Worm (Caenorhabditis elegans) whole organism, L3 larva: ENCODE results near the gene nfm-1.

ENCODE experiments used
- R02D3.7 ChIP-seq: fragments of 150-350 bp; optimal IDR thresholded peaks from 2 replicates; lab custom pipeline; 2014; ENCODE audit warnings: missing biosample characterization, missing genetic modification characterization
- aly-2 ChIP-seq: fragments of 150-350 bp; optimal IDR thresholded peaks from 2 replicates; lab custom pipeline; 2014; ENCODE audit warnings: missing biosample characterization, missing genetic modification characterization
- ama-1 ChIP-seq: fragments of 150-350 bp; optimal IDR thresholded peaks from 2 replicates; lab custom pipeline; 2018
- ceh-16 ChIP-seq: sonication (generic microtip); optimal IDR thresholded peaks from 2 replicates; lab custom pipeline; 2017; ENCODE audit warnings: missing biosample characterization, missing genetic modification characterization
- ceh-28 ChIP-seq: fragments of 150-350 bp; optimal IDR thresholded peaks from 2 replicates; lab custom pipeline; 2014; ENCODE audit warnings: missing biosample characterization, missing genetic modification reagents, missing genetic modification characterization
- ceh-82 ChIP-seq: fragments of 150-350 bp; optimal IDR thresholded peaks from 2 replicates; lab custom pipeline; 2014; ENCODE audit warnings: missing biosample characterization, missing genetic modification characterization
- ceh-9 ChIP-seq: sonication (generic microtip); optimal IDR thresholded peaks from 2 replicates; lab custom pipeline; 2018; ENCODE audit warnings: missing biosample characterization, missing genetic modification characterization
- daf-12 ChIP-seq: fragments of 150-350 bp; optimal IDR thresholded peaks from 2 replicates; lab custom pipeline; 2014; ENCODE audit warnings: missing biosample characterization, missing genetic modification reagents, missing genetic modification characterization
- egl-27 ChIP-seq: sonication (generic microtip); optimal IDR thresholded peaks from 4 replicates; lab custom pipeline; 2017; ENCODE audit warnings: missing biosample characterization, missing genetic modification reagents, missing genetic modification characterization
- egl-5 ChIP-seq: fragments of 150-350 bp; optimal IDR thresholded peaks from 2 replicates; lab custom pipeline; 2017; ENCODE audit warnings: missing biosample characterization, missing genetic modification reagents, missing genetic modification characterization, inconsistent platforms
- elt-1 ChIP-seq: fragments of 150-350 bp; optimal IDR thresholded peaks from 2 replicates; lab custom pipeline; 2014; ENCODE audit warnings: missing biosample characterization, missing genetic modification characterization
- elt-2 ChIP-seq: sonication (generic microtip); optimal IDR thresholded peaks from 2 replicates; lab custom pipeline; 2016; ENCODE audit warnings: missing genetic modification reagents, mild to moderate bottlenecking, missing genetic modification characterization, missing compliant biosample characterization
- elt-3 ChIP-seq, 3 experiments: fragments of 150-350 bp in 1 of 3; sonication (generic microtip) in 2 of 3; optimal IDR thresholded peaks; 2 replicates in 2 of 3; 4 replicates in 1 of 3; lab custom pipeline; 2014 to 2017; ENCODE audit warnings: missing biosample characterization in 3 of 3, missing genetic modification characterization in 3 of 3
- eor-1 ChIP-seq, 2 experiments: fragments of 150-350 bp; optimal IDR thresholded peaks; 2 replicates each; lab custom pipeline; 2014 to 2018; ENCODE audit warnings: missing biosample characterization in 2 of 2, missing genetic modification characterization in 2 of 2
- fkh-10 ChIP-seq: sonication (generic microtip); optimal IDR thresholded peaks from 2 replicates; lab custom pipeline; 2017; ENCODE audit warnings: missing biosample characterization, missing genetic modification reagents, missing genetic modification characterization
- fkh-2 ChIP-seq: fragments of 150-350 bp; optimal IDR thresholded peaks from 2 replicates; lab custom pipeline; 2014; ENCODE audit warnings: missing biosample characterization, missing genetic modification reagents, missing genetic modification characterization
- fos-1 ChIP-seq: fragments of 150-350 bp; optimal IDR thresholded peaks from 2 replicates; lab custom pipeline; 2014; ENCODE audit warnings: missing biosample characterization, missing genetic modification characterization
- hmg-11 ChIP-seq: sonication (generic microtip); optimal IDR thresholded peaks from 2 replicates; lab custom pipeline; 2016; ENCODE audit warnings: missing genetic modification characterization, missing compliant biosample characterization
- jun-1 ChIP-seq: fragments of 150-350 bp; optimal IDR thresholded peaks from 2 replicates; lab custom pipeline; 2014; ENCODE audit warnings: missing biosample characterization, missing genetic modification reagents, missing genetic modification characterization
- lin-15B ChIP-seq: fragments of 150-350 bp; optimal IDR thresholded peaks from 2 replicates; lab custom pipeline; 2014; ENCODE audit warnings: missing biosample characterization, missing genetic modification characterization
- lin-39 ChIP-seq: fragments of 150-350 bp; optimal IDR thresholded peaks from 2 replicates; lab custom pipeline; 2018; ENCODE audit warnings: missing biosample characterization, missing genetic modification reagents, missing genetic modification characterization
- lsy-12 ChIP-seq: sonication (generic microtip); optimal IDR thresholded peaks from 2 replicates; lab custom pipeline; 2016; ENCODE audit warnings: mild to moderate bottlenecking, missing genetic modification characterization, missing compliant biosample characterization
- mdl-1 ChIP-seq: fragments of 150-350 bp; optimal IDR thresholded peaks from 2 replicates; lab custom pipeline; 2014; ENCODE audit warnings: missing biosample characterization, missing genetic modification characterization
- mml-1 ChIP-seq: fragments of 150-350 bp; sonication (generic microtip); optimal IDR thresholded peaks from 3 replicates; lab custom pipeline; 2014; ENCODE audit warnings: missing biosample characterization, missing genetic modification characterization
- nfya-1 ChIP-seq: sonication (generic microtip); optimal IDR thresholded peaks from 2 replicates; lab custom pipeline; 2017; ENCODE audit warnings: missing genetic modification characterization, mild to moderate bottlenecking, missing compliant biosample characterization, antibody characterized with exemption, moderate library complexity; ENCODE audit not compliant: insufficient read depth
- nhr-11 ChIP-seq: fragments of 150-350 bp; optimal IDR thresholded peaks from 2 replicates; lab custom pipeline; 2014; ENCODE audit warnings: missing biosample characterization, missing genetic modification characterization
- nhr-12 ChIP-seq: fragments of 150-350 bp; optimal IDR thresholded peaks from 2 replicates; lab custom pipeline; 2014; ENCODE audit warnings: missing biosample characterization, missing genetic modification characterization
- nhr-23 ChIP-seq: fragments of 150-350 bp; optimal IDR thresholded peaks from 2 replicates; lab custom pipeline; 2014; ENCODE audit warnings: missing biosample characterization, missing genetic modification reagents, missing genetic modification characterization
- nhr-237 ChIP-seq: fragments of 150-350 bp; optimal IDR thresholded peaks from 2 replicates; lab custom pipeline; 2014; ENCODE audit warnings: missing biosample characterization, missing genetic modification characterization
- nhr-25 ChIP-seq: sonication (generic microtip); optimal IDR thresholded peaks from 2 replicates; lab custom pipeline; 2017; ENCODE audit warnings: missing biosample characterization, missing genetic modification characterization
- nhr-28 ChIP-seq: fragments of 150-350 bp; optimal IDR thresholded peaks from 2 replicates; lab custom pipeline; 2014; ENCODE audit warnings: missing biosample characterization, missing genetic modification characterization
- nhr-43 ChIP-seq: sonication (generic microtip); optimal IDR thresholded peaks from 2 replicates; lab custom pipeline; 2016; ENCODE audit warnings: mild to moderate bottlenecking, missing genetic modification characterization, missing compliant biosample characterization; ENCODE audit not compliant: poor library complexity, severe bottlenecking
- nhr-67 ChIP-seq: fragments of 150-350 bp; optimal IDR thresholded peaks from 2 replicates; lab custom pipeline; 2014; ENCODE audit warnings: missing biosample characterization, missing genetic modification characterization
- nhr-76 ChIP-seq: fragments of 150-350 bp; sonication (generic microtip); optimal IDR thresholded peaks from 5 replicates; lab custom pipeline; 2014; ENCODE audit warnings: missing biosample characterization, missing genetic modification characterization
- nhr-77 ChIP-seq: fragments of 150-350 bp; optimal IDR thresholded peaks from 2 replicates; lab custom pipeline; 2014; ENCODE audit warnings: missing biosample characterization, missing genetic modification characterization
- pha-4 ChIP-seq: fragments of 150-350 bp; optimal IDR thresholded peaks from 2 replicates; lab custom pipeline; 2014; ENCODE audit warnings: missing biosample characterization, missing genetic modification reagents, missing genetic modification characterization
- pqm-1 ChIP-seq: fragments of 150-350 bp; optimal IDR thresholded peaks from 2 replicates; lab custom pipeline; 2017; ENCODE audit warnings: missing biosample characterization, missing genetic modification characterization, inconsistent platforms
- sea-2 ChIP-seq: fragments of 150-350 bp; sonication (generic microtip); optimal IDR thresholded peaks from 4 replicates; lab custom pipeline; 2014; ENCODE audit warnings: missing biosample characterization, missing genetic modification reagents, missing genetic modification characterization
- skn-1 ChIP-seq: fragments of 150-350 bp; optimal IDR thresholded peaks from 2 replicates; lab custom pipeline; 2014; ENCODE audit warnings: missing biosample characterization, missing genetic modification characterization
- snpc-4 ChIP-seq: fragments of 150-350 bp; optimal IDR thresholded peaks from 2 replicates; lab custom pipeline; 2014; ENCODE audit warnings: missing biosample characterization, missing genetic modification characterization
- tbx-2 ChIP-seq: sonication (generic microtip); optimal IDR thresholded peaks from 2 replicates; lab custom pipeline; 2016; ENCODE audit warnings: mild to moderate bottlenecking, missing genetic modification characterization, missing compliant biosample characterization
- unc-39 ChIP-seq: sonication (generic microtip); optimal IDR thresholded peaks from 4 replicates; lab custom pipeline; 2017; ENCODE audit warnings: missing biosample characterization, missing genetic modification characterization
- unc-62 ChIP-seq: fragments of 150-350 bp; sonication (generic microtip); optimal IDR thresholded peaks from 4 replicates; lab custom pipeline; 2014; ENCODE audit warnings: missing biosample characterization, missing genetic modification reagents, missing genetic modification characterization
- zag-1 ChIP-seq: fragments of 150-350 bp; optimal IDR thresholded peaks from 2 replicates; lab custom pipeline; 2014; ENCODE audit warnings: missing biosample characterization, missing genetic modification characterization
- ztf-11 ChIP-seq: fragments of 150-350 bp; optimal IDR thresholded peaks from 2 replicates; lab custom pipeline; 2014; ENCODE audit warnings: missing biosample characterization, missing genetic modification characterization
- ztf-4 ChIP-seq: fragments of 150-350 bp; optimal IDR thresholded peaks from 2 replicates; lab custom pipeline; 2014; ENCODE audit warnings: missing biosample characterization, missing genetic modification characterization

Gene nfm-1

DNA sequence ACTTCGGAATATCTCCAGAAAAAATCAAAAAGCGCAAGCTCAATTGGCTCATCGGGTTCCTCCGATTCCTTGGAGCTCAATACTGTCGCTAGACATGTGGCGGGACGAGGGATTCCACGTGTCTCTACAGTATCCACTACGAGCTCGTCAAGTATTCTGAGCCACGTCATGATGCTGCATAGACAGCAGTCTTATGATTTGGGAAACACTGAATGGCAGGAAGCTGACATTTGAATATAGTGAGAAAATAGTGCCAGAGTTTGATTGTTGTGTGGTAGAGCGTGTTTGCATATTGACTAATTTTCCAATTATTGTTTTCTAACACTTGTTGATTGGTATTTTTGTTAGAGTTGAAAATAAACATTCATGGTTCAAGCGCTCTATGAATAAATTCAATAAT lies 4.1 kb downstream of the nfm-1 start:
- TF ChIP-seq nhr-43 (tag; lab: Kevin White, UChicago) (no peak), hmg-11 (tag; lab: Kevin White, UChicago) (no peak), mml-1 (tag; lab: Kevin White, UChicago) (no peak), lsy-12 (tag; lab: Kevin White, UChicago) (no peak), fos-1 (tag; lab: Kevin White, UChicago) (no peak), ztf-4 (tag; lab: Kevin White, UChicago) (no peak), lin-15B (no peak), tbx-2 (tag; lab: Kevin White, UChicago) (no peak), fkh-2 (tag; lab: Kevin White, UChicago) (no peak), elt-1 (tag; lab: Kevin White, UChicago) (no peak), zag-1 (no peak), nfya-1 (no peak), nhr-67 (no peak), fkh-10 (no peak), lin-39 (tag; lab: Kevin White, UChicago) (no peak), nhr-76 (tag; lab: Kevin White, UChicago) (no peak), pha-4 (tag; lab: Kevin White, UChicago) (no peak), jun-1 (tag; lab: Kevin White, UChicago) (no peak)

DNA sequence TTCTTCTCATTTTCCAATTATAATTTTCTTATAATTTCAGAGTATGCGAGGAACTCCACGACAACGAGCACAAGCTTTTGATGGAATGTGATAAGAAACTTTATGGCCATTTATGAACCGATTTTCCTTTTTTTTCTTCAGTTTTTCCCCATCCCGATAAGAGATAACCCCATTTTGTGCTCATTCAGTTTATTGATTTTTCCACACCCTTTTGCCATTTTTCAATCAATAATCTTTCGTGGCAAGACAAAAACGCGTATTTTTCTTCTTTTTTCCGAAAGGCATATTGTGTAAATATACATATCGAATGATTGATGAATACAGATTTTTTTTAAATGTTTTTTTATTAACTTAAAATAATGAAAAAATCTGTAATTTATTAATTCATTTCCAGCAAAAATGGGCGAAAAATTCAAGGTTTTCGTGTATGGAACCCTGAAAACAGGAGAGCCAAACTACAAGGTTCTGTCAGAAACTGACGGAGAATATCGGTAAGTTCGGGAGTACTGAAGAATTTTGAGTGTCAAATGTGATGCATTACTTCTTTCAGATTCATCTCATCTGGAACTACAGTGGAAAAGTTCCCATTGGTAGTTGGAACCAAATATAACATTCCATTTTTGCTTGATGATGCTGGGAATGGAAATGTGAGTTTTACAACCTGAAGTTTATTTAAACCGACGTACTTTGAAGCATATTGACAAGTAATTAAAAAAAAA lies 5.2 kb downstream of the nfm-1 start, which contains the start of gene F42A10.9:
Gene F42A10.9 (plus strand): TSS at position 321 of the 719 bp plus-strand sequence.
- TF ChIP-seq ama-1 (lab: Kevin White, UChicago) = peak; percentile 88
- TF ChIP-seq ztf-11 = no peak
- peak; percentile 61 for TF ChIP-seq ztf-4 (tag; lab: Kevin White, UChicago)
- TF ChIP-seq jun-1 (tag; lab: Kevin White, UChicago) = no peak
- no peak for TF ChIP-seq nhr-76 (tag; lab: Kevin White, UChicago)
- TF ChIP-seq nfya-1 = no peak
- peak; percentile 20 for TF ChIP-seq nhr-25
- no peak for TF ChIP-seq R02D3.7 (tag; lab: Kevin White, UChicago)
- no peak for TF ChIP-seq lsy-12 (tag; lab: Kevin White, UChicago)
- no peak for TF ChIP-seq hmg-11 (tag; lab: Kevin White, UChicago)
- no peak for TF ChIP-seq fkh-10
- TF ChIP-seq lin-15B = no peak
- no peak for TF ChIP-seq nhr-77 (tag; lab: Kevin White, UChicago)
- no peak for TF ChIP-seq nhr-237
- TF ChIP-seq nhr-28 (tag; lab: Kevin White, UChicago) = no peak
- no peak for TF ChIP-seq mdl-1
- TF ChIP-seq ceh-16 = no peak
- TF ChIP-seq eor-1 (tag; optimal IDR thresholded peaks at IDR 0.05; lab: Kevin White, UChicago) = no peak
- no peak for TF ChIP-seq pqm-1 (tag; lab: Kevin White, UChicago)
- no peak for TF ChIP-seq tbx-2 (tag; lab: Kevin White, UChicago)
- no peak for TF ChIP-seq ceh-9 (tag; lab: Kevin White, UChicago)
- no peak for TF ChIP-seq unc-62 (GFP tag; lab: Kevin White, UChicago)
- TF ChIP-seq pha-4 (tag; lab: Kevin White, UChicago) = peak; percentile 17
- no peak for TF ChIP-seq egl-27 (tag; lab: Kevin White, UChicago)
- no peak for TF ChIP-seq mml-1 (tag; lab: Kevin White, UChicago)
- TF ChIP-seq elt-1 (tag; lab: Kevin White, UChicago) = no peak
- no peak for TF ChIP-seq unc-39 (tag; lab: Kevin White, UChicago)
- TF ChIP-seq nhr-12 = no peak
- TF ChIP-seq skn-1 = no peak
- no peak for TF ChIP-seq elt-3 (tag; optimal IDR thresholded peaks at IDR 0.05; lab: Kevin White, UChicago)
- TF ChIP-seq ceh-28 = no peak
- TF ChIP-seq nhr-23 (tag; lab: Kevin White, UChicago) = no peak
- TF ChIP-seq egl-5 (tag; lab: Kevin White, UChicago) = no peak
- TF ChIP-seq nhr-67 = no peak
- no peak for TF ChIP-seq ceh-82 (tag; lab: Kevin White, UChicago)
- TF ChIP-seq nhr-11 (tag; lab: Kevin White, UChicago) = no peak
- no peak for TF ChIP-seq snpc-4
- TF ChIP-seq daf-12 (tag; lab: Kevin White, UChicago) = no peak
- peak; percentile 9 for TF ChIP-seq nhr-43 (tag; lab: Kevin White, UChicago)
- no peak for TF ChIP-seq sea-2 (GFP tag; lab: Kevin White, UChicago)
- TF ChIP-seq aly-2 (tag; lab: Kevin White, UChicago) = no peak
- TF ChIP-seq elt-2 (tag; lab: Kevin White, UChicago) = peak; percentile 68
- TF ChIP-seq, all 47 proteins: peak for 6
